Worm (Caenorhabditis elegans) whole organism, mixed stage, embryonic: ENCODE results near the gene M163.11.

Source experiments
- bed-3 ChIP-seq: fragments of 200-800 bp; sonication (Bioruptor generic); optimal IDR thresholded peaks from 3 replicates; lab custom pipeline; 2018; ENCODE audit warnings: mild to moderate bottlenecking, missing genetic modification characterization, moderate library complexity, missing compliant biosample characterization
- ces-1 ChIP-seq: fragments of 150-350 bp; optimal IDR thresholded peaks from 2 replicates; lab custom pipeline; 2014; ENCODE audit warnings: missing biosample characterization, missing genetic modification reagents, missing genetic modification characterization
- lsy-2 ChIP-seq: fragments of 150-350 bp; optimal IDR thresholded peaks from 2 replicates; lab custom pipeline; 2014; ENCODE audit warnings: missing biosample characterization, missing genetic modification characterization
- mep-1 ChIP-seq: fragments of 150-350 bp; optimal IDR thresholded peaks from 2 replicates; lab custom pipeline; 2017; ENCODE audit warnings: missing biosample characterization, missing genetic modification reagents, missing genetic modification characterization, inconsistent platforms
- nhr-12 ChIP-seq: fragments of 150-350 bp; optimal IDR thresholded peaks from 2 replicates; lab custom pipeline; 2014; ENCODE audit warnings: missing biosample characterization, missing genetic modification characterization
- nhr-28 ChIP-seq: fragments of 150-350 bp; optimal IDR thresholded peaks from 2 replicates; lab custom pipeline; 2014; ENCODE audit warnings: missing biosample characterization, missing genetic modification characterization
- nhr-76 ChIP-seq: sonication (generic microtip); optimal IDR thresholded peaks from 2 replicates; lab custom pipeline; 2017; ENCODE audit warnings: missing biosample characterization, missing genetic modification characterization
- pha-4 ChIP-seq: fragments of 150-350 bp; optimal IDR thresholded peaks from 2 replicates; lab custom pipeline; 2018; ENCODE audit warnings: missing biosample characterization, missing genetic modification reagents, missing genetic modification characterization
- snpc-4 ChIP-seq: fragments of 150-350 bp; optimal IDR thresholded peaks from 2 replicates; lab custom pipeline; 2014; ENCODE audit warnings: missing biosample characterization, missing genetic modification characterization
- sptf-1 ChIP-seq: sonication (generic microtip); optimal IDR thresholded peaks from 2 replicates; lab custom pipeline; 2017; ENCODE audit warnings: mild to moderate bottlenecking, missing genetic modification characterization, moderate library complexity, missing compliant biosample characterization
- unc-120 ChIP-seq: sonication (generic microtip); optimal IDR thresholded peaks from 2 replicates; lab custom pipeline; 2017; ENCODE audit warnings: missing genetic modification characterization, missing compliant biosample characterization; ENCODE audit not compliant: poor library complexity, severe bottlenecking
- unc-39 ChIP-seq: fragments of 150-350 bp; optimal IDR thresholded peaks from 2 replicates; lab custom pipeline; 2014; ENCODE audit warnings: missing biosample characterization, missing genetic modification characterization
- unc-62 ChIP-seq: fragments of 150-350 bp; optimal IDR thresholded peaks from 2 replicates; lab custom pipeline; 2014; ENCODE audit warnings: missing biosample characterization, missing genetic modification reagents, missing genetic modification characterization
- ztf-11 ChIP-seq: fragments of 150-350 bp; optimal IDR thresholded peaks from 2 replicates; lab custom pipeline; 2014; ENCODE audit warnings: missing biosample characterization, missing genetic modification characterization

DNA sequence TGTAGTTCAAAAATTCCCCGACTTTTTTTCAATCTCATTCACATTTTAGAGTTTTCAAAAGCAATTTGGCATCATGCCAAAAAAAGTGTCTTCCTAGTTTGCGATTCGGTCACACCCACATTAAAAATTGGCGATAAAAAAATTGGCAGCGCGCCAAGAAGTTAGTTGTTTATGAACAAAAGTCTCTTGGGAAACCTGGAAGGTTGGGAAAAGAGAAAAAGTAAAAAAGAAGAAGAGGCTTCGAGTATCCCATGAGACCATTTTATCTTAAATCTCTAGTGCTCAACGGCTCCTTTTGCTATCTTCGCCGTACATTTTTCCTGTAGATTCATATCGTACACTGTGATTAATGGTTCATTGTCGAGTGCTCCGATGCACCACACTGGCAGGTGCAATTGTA lies 8.7 kb downstream of the M163.11 start:
- TF ChIP-seq unc-62 (GFP tag; lab: Kevin White, UChicago), result no peak
- no peak for TF ChIP-seq unc-120 (tag; lab: Kevin White, UChicago)
- TF ChIP-seq ces-1 (GFP tag; lab: Kevin White, UChicago), result no peak
- TF ChIP-seq lsy-2 (tag; lab: Kevin White, UChicago), result no peak
- TF ChIP-seq pha-4 (tag; lab: Kevin White, UChicago), result no peak
- TF ChIP-seq mep-1 (tag; lab: Kevin White, UChicago), result no peak
- TF ChIP-seq unc-39, result no peak
- no peak for TF ChIP-seq nhr-28 (tag; lab: Kevin White, UChicago)
- TF ChIP-seq sptf-1, result no peak
- no peak for TF ChIP-seq snpc-4
- TF ChIP-seq nhr-12, result no peak
- TF ChIP-seq ztf-11 (tag; lab: Kevin White, UChicago), result no peak
- TF ChIP-seq bed-3, result no peak
- no peak for TF ChIP-seq nhr-76
